Worm (Caenorhabditis elegans) whole organism, L4/young adult: ENCODE data around the gene srg-32.

Source experiments
- W03F9.2 ChIP-seq: fragments of 150-350 bp; optimal IDR thresholded peaks from 2 replicates; lab custom pipeline; 2014; ENCODE audit warnings: missing biosample characterization, missing genetic modification characterization
- him-1 ChIP-seq: sonication (generic microtip); optimal IDR thresholded peaks from 2 replicates; lab custom pipeline; 2016; ENCODE audit warnings: missing genotype, missing genetic modification reagents, missing genetic modification characterization, missing compliant biosample characterization

ce11 chrV:10572614-10573013 is 16.0 kb downstream of the srg-32 start, which contains the start of gene del-6:
- TF ChIP-seq W03F9.2 (tag; lab: Kevin White, UChicago) = no peak
- no peak for TF ChIP-seq him-1 (tag; lab: Kevin White, UChicago)
